Worm (Caenorhabditis elegans) whole organism, midembryonic: ENCODE measurements around the gene ZC204.6.
"Not testable (repeated sequence)": the region's sequence is repeated elsewhere in the genome, so short reads cannot be mapped to it uniquely, and the experiment has no call there.

Experiments
- T22C8.4 ChIP-seq: fragments of 200-800 bp; sonication (Bioruptor generic); IDR thresholded peaks from 2 replicates; pipeline ENCODE4 v1.3.6; 2022; ENCODE audit warnings: missing genetic modification characterization, missing compliant biosample characterization
- cog-1 ChIP-seq: sonication (generic microtip); optimal IDR thresholded peaks from 2 replicates; lab custom pipeline; 2016; ENCODE audit warnings: missing genetic modification characterization, missing compliant biosample characterization
- flt-1 ChIP-seq: fragments of 200-800 bp; sonication (Bioruptor generic); IDR thresholded peaks from 2 replicates; pipeline ENCODE4 v1.3.6; 2022; ENCODE audit warnings: missing genetic modification characterization, missing compliant biosample characterization
- klf-2 ChIP-seq: fragments of 200-800 bp; sonication (Bioruptor generic); conservative IDR thresholded peaks from 2 replicates; pipeline ENCODE4 v1.3.6; 2022; ENCODE audit warnings: missing genetic modification reagents, missing genetic modification characterization, missing compliant biosample characterization
- med-1 ChIP-seq: sonication (generic microtip); optimal IDR thresholded peaks from 2 replicates; lab custom pipeline; 2017; ENCODE audit warnings: missing genetic modification characterization, mild to moderate bottlenecking, missing compliant biosample characterization, antibody characterized with exemption, missing genetic modification reagents; ENCODE audit not compliant: insufficient read depth
- ref-1 ChIP-seq: fragments of 200-800 bp; sonication (Bioruptor generic); conservative IDR thresholded peaks from 2 replicates; pipeline ENCODE4 v1.3.6; 2022; ENCODE audit warnings: missing genetic modification reagents, missing genetic modification characterization, missing compliant biosample characterization
- tab-1 ChIP-seq: fragments of 200-800 bp; sonication (Bioruptor generic); IDR thresholded peaks from 2 replicates; pipeline ENCODE4 v1.3.6; 2022; ENCODE audit warnings: missing genetic modification characterization, missing compliant biosample characterization
- ztf-23 ChIP-seq: fragments of 200-800 bp; sonication (Bioruptor generic); IDR thresholded peaks from 2 replicates; pipeline ENCODE4 v1.3.6; 2022; ENCODE audit warnings: missing genetic modification reagents, missing genetic modification characterization, missing compliant biosample characterization
- ztf-29 ChIP-seq: fragments of 200-800 bp; sonication (Bioruptor generic); IDR thresholded peaks from 2 replicates; pipeline ENCODE4 v1.3.6; 2022; ENCODE audit warnings: missing genetic modification reagents, missing genetic modification characterization, missing compliant biosample characterization

ZC204.6 gene

ce11 chrII:1653397-1653796 lies 8.8 kb upstream of the ZC204.6 start, which contains the start of gene fbxb-15:
fbxb-15 (minus strand) TSS chrII:1653497.
- TF ChIP-seq tab-1 (GFP tag; lab: Robert Waterston, UW) (no peak), klf-2 (GFP tag; lab: Robert Waterston, UW) (no peak), flt-1 (GFP tag; lab: Robert Waterston, UW) (no peak), T22C8.4 (GFP tag; lab: Robert Waterston, UW) (no peak), ztf-29 (no peak), ztf-23 (GFP tag; lab: Robert Waterston, UW) (no peak), med-1 (GFP tag; lab: Kevin White, UChicago) (no peak), ref-1 (no peak), cog-1 (tag; lab: Kevin White, UChicago) (no peak)

ce11 chrII:1651804-1652203 lies 7.2 kb upstream of the ZC204.6 start, which contains the start of gene fbxb-16:
fbxb-16 (minus strand) TSS chrII:1651904.
- TF ChIP-seq ztf-29 (no peak), T22C8.4 (GFP tag; lab: Robert Waterston, UW) (no peak), med-1 (GFP tag; lab: Kevin White, UChicago) (no peak), tab-1 (GFP tag; lab: Robert Waterston, UW) (no peak), flt-1 (GFP tag; lab: Robert Waterston, UW) (no peak), klf-2 (GFP tag; lab: Robert Waterston, UW) (no peak), cog-1 (tag; lab: Kevin White, UChicago) (no peak), ztf-23 (GFP tag; lab: Robert Waterston, UW) (no peak), ref-1 (no peak)

ce11 chrII:1650502-1650901 lies 5.9 kb upstream of the ZC204.6 start, which contains the start of gene fbxb-20:
fbxb-20 (minus strand) TSS chrII:1650602.
- no peak for TF ChIP-seq med-1 (GFP tag; lab: Kevin White, UChicago)
- TF ChIP-seq T22C8.4 (GFP tag; lab: Robert Waterston, UW), result no peak
- TF ChIP-seq ztf-23 (GFP tag; lab: Robert Waterston, UW), result no peak
- no peak for TF ChIP-seq cog-1 (tag; lab: Kevin White, UChicago)
- no peak for TF ChIP-seq flt-1 (GFP tag; lab: Robert Waterston, UW)
- TF ChIP-seq ref-1, result no peak
- TF ChIP-seq ztf-29, result no peak
- TF ChIP-seq tab-1 (GFP tag; lab: Robert Waterston, UW), result no peak
- no peak for TF ChIP-seq klf-2 (GFP tag; lab: Robert Waterston, UW)

ce11 chrII:1648768-1649167 lies 4.1 kb upstream of the ZC204.6 start, which contains the start of gene fbxb-21:
fbxb-21 (minus strand) TSS chrII:1648868.
- TF ChIP-seq tab-1 (GFP tag; lab: Robert Waterston, UW) (no peak), T22C8.4 (GFP tag; lab: Robert Waterston, UW) (no peak), klf-2 (GFP tag; lab: Robert Waterston, UW) (no peak), med-1 (GFP tag; lab: Kevin White, UChicago) (no peak), flt-1 (GFP tag; lab: Robert Waterston, UW) (no peak), cog-1 (tag; lab: Kevin White, UChicago) (no peak), ref-1 (no peak), ztf-29 (no peak), ztf-23 (GFP tag; lab: Robert Waterston, UW) (no peak)

DNA sequence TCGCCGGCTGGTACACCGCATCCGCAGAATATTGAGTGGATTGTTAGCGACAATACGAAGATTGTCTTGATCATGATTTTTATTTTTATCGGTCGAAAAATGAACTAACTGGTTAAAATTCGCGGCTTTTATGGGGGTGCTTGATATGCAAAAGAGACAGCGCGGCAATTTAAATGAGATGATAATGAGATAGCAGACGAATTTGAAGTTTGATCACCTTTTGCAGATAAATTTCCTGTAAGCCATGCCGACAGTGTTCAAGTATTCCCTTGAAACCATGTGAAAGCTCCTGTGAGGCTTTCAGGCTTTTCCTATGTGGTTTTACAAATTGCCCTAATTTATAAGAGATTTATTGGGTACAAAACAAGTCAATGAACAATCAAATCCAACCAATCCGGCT lies 1.6 kb upstream of the ZC204.6 start, which contains the start of gene ZC204.17:
Gene ZC204.17, minus strand, starts transcription at position 101 of the 400 bp plus-strand sequence.
- no peak for TF ChIP-seq klf-2 (GFP tag; lab: Robert Waterston, UW)
- TF ChIP-seq flt-1 (GFP tag; lab: Robert Waterston, UW), result no peak
- TF ChIP-seq tab-1 (GFP tag; lab: Robert Waterston, UW), result no peak
- TF ChIP-seq ztf-23 (GFP tag; lab: Robert Waterston, UW), result no peak
- no peak for TF ChIP-seq ref-1
- no peak for TF ChIP-seq ztf-29
- TF ChIP-seq med-1 (GFP tag; lab: Kevin White, UChicago), result no peak
- TF ChIP-seq T22C8.4 (GFP tag; lab: Robert Waterston, UW), result no peak
- TF ChIP-seq cog-1 (tag; lab: Kevin White, UChicago), result no peak

ce11 chrII:1640496-1640895 lies 4.1 kb downstream of the ZC204.6 start, which contains the start of gene srh-72:
srh-72 (minus strand) TSS chrII:1640596.
- TF ChIP-seq tab-1 (GFP tag; lab: Robert Waterston, UW) (no peak), cog-1 (tag; lab: Kevin White, UChicago) (no peak), klf-2 (GFP tag; lab: Robert Waterston, UW) (no peak), ztf-29 (no peak), flt-1 (GFP tag; lab: Robert Waterston, UW) (no peak), ztf-23 (GFP tag; lab: Robert Waterston, UW) (no peak)

DNA sequence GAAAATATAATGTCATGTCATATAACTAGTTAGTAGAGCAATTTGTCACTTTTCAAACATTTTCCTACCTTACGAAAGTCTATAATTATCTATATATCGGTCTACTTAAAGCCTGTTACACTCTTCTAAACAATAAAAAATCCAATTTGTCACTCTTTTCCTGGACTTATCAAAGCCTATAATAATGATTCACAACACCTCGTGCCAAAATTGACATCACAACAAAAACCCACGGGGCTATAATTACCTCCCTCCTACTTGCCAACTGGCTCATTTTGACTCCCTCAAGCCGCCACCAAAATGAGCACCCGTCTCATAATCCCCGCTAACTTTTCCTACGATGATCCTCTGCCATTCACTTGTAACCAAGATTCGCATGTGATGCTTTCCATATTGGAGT lies 8.2 kb downstream of the ZC204.6 start, which contains the start of gene srg-20:
Gene srg-20, plus strand, starts transcription at position 301 of the 400 bp plus-strand sequence.
- not testable (repeated sequence) for TF ChIP-seq klf-2, T22C8.4, flt-1 (GFP tag; lab: Robert Waterston, UW)

ce11 chrII:1635969-1636368 lies 8.7 kb downstream of the ZC204.6 start:
- TF ChIP-seq ref-1 (no peak), cog-1 (tag; lab: Kevin White, UChicago) (no peak), tab-1 (GFP tag; lab: Robert Waterston, UW) (no peak), klf-2 (GFP tag; lab: Robert Waterston, UW) (no peak), flt-1 (GFP tag; lab: Robert Waterston, UW) (no peak), med-1 (GFP tag; lab: Kevin White, UChicago) (no peak), T22C8.4 (GFP tag; lab: Robert Waterston, UW) (no peak), ztf-23 (GFP tag; lab: Robert Waterston, UW) (no peak), ztf-29 (no peak)

ce11 chrII:1633490-1633889 lies 11.1 kb downstream of the ZC204.6 start, which contains the start of gene C08E3.1:
C08E3.1 (plus strand) TSS chrII:1633790.
- not testable (repeated sequence) for TF ChIP-seq klf-2 (GFP tag; lab: Robert Waterston, UW); med-1 (GFP tag; lab: Kevin White, UChicago); tab-1 (GFP tag; lab: Robert Waterston, UW)
